Worm (Caenorhabditis elegans) whole organism, early embryonic: ENCODE measurements around the gene Y105C5A.1.
"Not testable (repeated sequence)": the region's sequence is repeated elsewhere in the genome, so short reads cannot be mapped to it uniquely, and the experiment has no call there.

ENCODE experiments used
- B0310.2 ChIP-seq: sonication (generic microtip); optimal IDR thresholded peaks from 2 replicates; lab custom pipeline; 2016; ENCODE audit warnings: mild to moderate bottlenecking, missing genetic modification characterization, missing compliant biosample characterization
- F13C5.2 ChIP-seq: sonication (generic microtip); optimal IDR thresholded peaks from 2 replicates; lab custom pipeline; 2017; ENCODE audit warnings: mild to moderate bottlenecking, missing genetic modification characterization, inconsistent platforms, missing compliant biosample characterization
- aly-1 ChIP-seq: sonication (generic microtip); optimal IDR thresholded peaks from 2 replicates; lab custom pipeline; 2016; ENCODE audit warnings: missing genetic modification characterization, missing compliant biosample characterization
- ama-1 ChIP-seq: fragments of 150-350 bp; optimal IDR thresholded peaks from 2 replicates; lab custom pipeline; 2014
- ceh-13 ChIP-seq: fragments of 200-800 bp; sonication (Bioruptor generic); optimal IDR thresholded peaks from 2 replicates; lab custom pipeline; 2018; ENCODE audit warnings: mild to moderate bottlenecking, missing genetic modification characterization, missing compliant biosample characterization
- ceh-36 ChIP-seq: sonication (generic microtip); optimal IDR thresholded peaks from 2 replicates; lab custom pipeline; 2016; ENCODE audit warnings: missing genetic modification characterization, inconsistent platforms, missing compliant biosample characterization
- ets-7 ChIP-seq: sonication (generic microtip); optimal IDR thresholded peaks from 2 replicates; lab custom pipeline; 2016; ENCODE audit warnings: missing genotype, missing genetic modification characterization, missing compliant biosample characterization
- flt-1 ChIP-seq: fragments of 200-800 bp; sonication (Bioruptor generic); IDR thresholded peaks from 2 replicates; pipeline ENCODE4 v1.3.6; 2022; ENCODE audit warnings: missing genetic modification characterization, missing compliant biosample characterization
- hmbx-1 ChIP-seq: sonication (generic microtip); optimal IDR thresholded peaks from 2 replicates; lab custom pipeline; 2016; ENCODE audit warnings: mild to moderate bottlenecking, missing genetic modification characterization, missing compliant biosample characterization
- hmg-4 ChIP-seq: fragments of 200-800 bp; sonication (Bioruptor generic); optimal IDR thresholded peaks from 2 replicates; lab custom pipeline; 2018; ENCODE audit warnings: mild to moderate bottlenecking, missing genetic modification characterization, missing compliant biosample characterization
- hnd-1 ChIP-seq: sonication (generic microtip); optimal IDR thresholded peaks from 2 replicates; lab custom pipeline; 2016; ENCODE audit warnings: missing genetic modification characterization, missing compliant biosample characterization
- pes-1 ChIP-seq: fragments of 200-800 bp; sonication (Bioruptor generic); IDR thresholded peaks from 2 replicates; pipeline ENCODE4 v1.3.6; 2022; ENCODE audit warnings: missing genetic modification reagents, missing genetic modification characterization, missing compliant biosample characterization
- scrt-1 ChIP-seq: fragments of 200-800 bp; sonication (Bioruptor generic); IDR thresholded peaks from 2 replicates; pipeline ENCODE4 v1.3.6; 2022; ENCODE audit warnings: missing genetic modification characterization, missing compliant biosample characterization
- sea-1 ChIP-seq: fragments of 200-800 bp; sonication (Bioruptor generic); conservative IDR thresholded peaks from 2 replicates; pipeline ENCODE4 v1.3.6; 2022; ENCODE audit warnings: missing genetic modification characterization, missing compliant biosample characterization
- tbx-11 ChIP-seq: fragments of 200-800 bp; sonication (Bioruptor generic); IDR thresholded peaks from 2 replicates; pipeline ENCODE4 v1.3.6; 2022; ENCODE audit warnings: missing genetic modification characterization, missing compliant biosample characterization
- tbx-37 ChIP-seq: fragments of 200-800 bp; sonication (Bioruptor generic); conservative IDR thresholded peaks from 2 replicates; pipeline ENCODE4 v1.3.6; 2022; ENCODE audit warnings: missing genetic modification reagents, missing genetic modification characterization, missing compliant biosample characterization
- tra-4 ChIP-seq: sonication (generic microtip); optimal IDR thresholded peaks from 2 replicates; lab custom pipeline; 2017; ENCODE audit warnings: missing genetic modification characterization, missing compliant biosample characterization

The Y105C5A.1 gene

DNA sequence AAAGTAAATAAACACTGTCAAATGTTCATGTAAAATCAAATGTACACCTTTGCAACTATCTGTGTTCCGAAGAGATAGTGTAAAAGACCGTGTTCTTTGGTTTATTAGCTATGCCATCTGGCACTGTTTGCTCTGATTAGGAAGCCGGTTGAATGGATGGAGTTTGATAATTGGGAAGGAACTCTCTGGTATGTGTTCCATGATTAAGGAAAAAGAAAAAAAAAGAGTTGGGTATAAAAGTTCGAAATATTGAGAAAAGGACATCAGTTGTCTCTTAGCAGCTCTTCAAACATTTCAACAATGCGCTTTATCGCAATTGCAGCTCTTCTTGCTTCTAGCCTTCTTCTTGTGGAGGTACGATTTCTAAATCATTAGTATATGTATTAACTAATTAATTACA is 26.2 kb upstream of the Y105C5A.1 start, which contains the start of gene abu-5:
Gene abu-5, plus strand, starts transcription at position 301 of the 400 bp plus-strand sequence.
- TF ChIP-seq aly-1 (tag; lab: Kevin White, UChicago); pes-1 (GFP tag; lab: Robert Waterston, UW); ceh-36 (tag; lab: Kevin White, UChicago): not testable (repeated sequence)

DNA sequence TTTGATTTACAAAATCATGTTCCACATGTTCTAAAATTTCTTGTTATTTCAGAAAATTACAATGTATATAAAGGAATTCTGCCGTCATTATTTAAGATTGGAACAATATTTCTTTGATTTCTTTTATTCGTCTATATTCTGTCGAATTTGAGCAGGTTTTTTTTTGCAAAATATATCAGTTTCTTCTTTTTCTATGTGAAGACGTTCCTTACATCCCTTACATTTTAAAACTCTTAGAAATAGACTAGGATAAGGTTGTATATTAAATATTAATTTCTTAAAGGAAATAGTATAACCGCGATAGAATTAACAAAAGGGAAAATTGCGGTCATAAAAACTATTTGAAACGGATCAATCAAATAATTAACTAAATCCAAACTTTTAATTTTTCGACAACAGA is 24.7 kb upstream of the Y105C5A.1 start:
- TF ChIP-seq tbx-37 (GFP tag; lab: Robert Waterston, UW) (no peak), tra-4 (no peak), ceh-13 (GFP tag; lab: Kevin White, UChicago) (no peak), pes-1 (GFP tag; lab: Robert Waterston, UW) (no peak), hmbx-1 (tag; lab: Kevin White, UChicago) (no peak), B0310.2 (no peak), flt-1 (GFP tag; lab: Robert Waterston, UW) (no peak), F13C5.2 (tag; lab: Kevin White, UChicago) (no peak)

DNA sequence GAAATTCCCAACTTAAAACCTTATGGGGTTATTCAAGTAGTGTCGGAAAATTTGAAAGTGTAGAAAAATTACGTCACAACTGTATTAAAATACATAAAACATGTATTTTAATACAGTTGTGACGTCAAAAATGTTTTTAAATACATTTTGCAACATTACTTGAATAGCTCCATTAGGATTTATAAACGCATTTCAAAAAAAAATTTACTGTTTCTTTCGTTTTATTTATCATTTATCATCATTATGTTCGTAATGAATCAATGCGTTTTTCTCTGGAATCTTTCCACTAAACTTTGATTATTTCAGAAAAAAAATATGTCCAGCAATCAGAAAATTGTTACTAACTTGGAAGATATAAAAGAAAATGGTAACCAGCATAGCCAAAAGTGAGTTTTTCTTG is 19.4 kb upstream of the Y105C5A.1 start, which contains the start of gene Y105C5A.508:
Gene Y105C5A.508, plus strand, starts transcription at position 301 of the 400 bp plus-strand sequence.
- TF ChIP-seq aly-1 (tag; lab: Kevin White, UChicago) (no peak), scrt-1 (no peak), F13C5.2 (tag; lab: Kevin White, UChicago) (no peak), ceh-36 (tag; lab: Kevin White, UChicago) (no peak), hnd-1 (no peak), flt-1 (GFP tag; lab: Robert Waterston, UW) (no peak), B0310.2 (no peak), sea-1 (GFP tag; lab: Robert Waterston, UW) (no peak), tbx-11 (GFP tag; lab: Robert Waterston, UW) (no peak)

DNA sequence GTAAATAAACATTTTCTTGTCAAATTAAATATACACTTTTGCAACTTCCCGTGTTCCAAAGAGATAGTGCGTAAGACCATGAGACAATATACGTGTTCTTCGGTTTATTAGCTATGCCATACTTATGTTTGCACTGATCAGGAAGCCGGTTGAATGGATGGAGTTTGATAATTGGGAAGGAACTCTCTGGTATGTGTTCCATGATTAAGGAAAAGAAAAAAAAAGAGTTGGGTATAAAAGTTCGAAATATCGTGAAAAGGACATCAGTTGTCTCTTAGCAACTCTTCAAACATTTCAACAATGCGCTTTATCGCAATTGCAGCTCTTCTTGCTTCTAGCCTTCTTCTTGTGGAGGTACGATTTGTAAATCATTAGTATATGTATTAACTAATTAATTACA is 14.6 kb upstream of the Y105C5A.1 start, which contains the start of gene pqn-76:
Gene pqn-76, plus strand, starts transcription at position 301 of the 400 bp plus-strand sequence.
- not testable (repeated sequence) for TF ChIP-seq F13C5.2 (tag; lab: Kevin White, UChicago); hmbx-1 (tag; lab: Kevin White, UChicago); sea-1 (GFP tag; lab: Robert Waterston, UW)

DNA sequence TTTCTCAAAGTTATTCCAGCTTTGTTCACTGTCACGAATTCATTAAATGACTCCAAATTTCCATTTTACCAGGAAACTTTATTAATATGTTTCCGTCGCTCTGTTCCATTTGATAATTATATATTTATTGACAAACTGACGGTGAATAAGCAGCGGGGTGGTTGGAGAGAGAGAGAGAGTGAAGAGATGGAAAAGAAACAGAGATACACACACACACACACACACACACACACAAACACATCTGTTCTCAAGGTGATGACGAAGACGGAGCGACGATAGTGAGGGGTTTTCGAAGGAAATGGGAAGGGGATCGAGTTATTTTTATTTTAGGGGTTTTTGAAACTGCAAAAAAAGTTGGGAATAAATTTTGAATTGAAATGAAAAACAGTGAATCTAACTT is 9.6 kb upstream of the Y105C5A.1 start:
- TF ChIP-seq ceh-13 (GFP tag; lab: Kevin White, UChicago) (no peak), hmg-4 (GFP tag; lab: Kevin White, UChicago) (no peak), aly-1 (tag; lab: Kevin White, UChicago) (no peak), ceh-36 (tag; lab: Kevin White, UChicago) (no peak), tra-4 (no peak), flt-1 (GFP tag; lab: Robert Waterston, UW) (no peak), B0310.2 (no peak), hmbx-1 (tag; lab: Kevin White, UChicago) (no peak), pes-1 (GFP tag; lab: Robert Waterston, UW) (no peak), scrt-1 (no peak), ama-1 (lab: Kevin White, UChicago) (no peak), sea-1 (GFP tag; lab: Robert Waterston, UW) (no peak), F13C5.2 (tag; lab: Kevin White, UChicago) (no peak)

DNA sequence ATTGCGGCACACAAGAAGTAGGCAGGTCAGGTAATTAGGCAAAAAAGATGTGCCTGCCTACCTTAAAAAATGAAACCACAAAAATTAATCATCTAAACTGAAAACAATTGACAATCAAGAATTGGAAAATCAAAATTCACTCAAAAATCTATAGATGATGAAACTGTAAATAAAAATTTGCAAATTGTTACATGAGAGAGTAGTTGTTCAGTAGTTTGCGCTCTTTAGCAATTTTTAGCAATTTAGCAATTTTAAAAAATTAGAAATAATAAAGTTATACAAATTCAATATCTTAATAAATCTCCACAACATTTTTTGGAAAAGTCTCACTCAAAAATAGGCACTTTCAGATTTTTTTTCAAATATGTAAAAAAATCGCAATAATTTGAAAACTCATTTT is 7.9 kb upstream of the Y105C5A.1 start:
- TF ChIP-seq flt-1 (GFP tag; lab: Robert Waterston, UW): no peak
- TF ChIP-seq ama-1 (lab: Kevin White, UChicago): no peak
- TF ChIP-seq ets-7: no peak
- TF ChIP-seq pes-1 (GFP tag; lab: Robert Waterston, UW): no peak
- TF ChIP-seq hmg-4 (GFP tag; lab: Kevin White, UChicago): no peak

DNA sequence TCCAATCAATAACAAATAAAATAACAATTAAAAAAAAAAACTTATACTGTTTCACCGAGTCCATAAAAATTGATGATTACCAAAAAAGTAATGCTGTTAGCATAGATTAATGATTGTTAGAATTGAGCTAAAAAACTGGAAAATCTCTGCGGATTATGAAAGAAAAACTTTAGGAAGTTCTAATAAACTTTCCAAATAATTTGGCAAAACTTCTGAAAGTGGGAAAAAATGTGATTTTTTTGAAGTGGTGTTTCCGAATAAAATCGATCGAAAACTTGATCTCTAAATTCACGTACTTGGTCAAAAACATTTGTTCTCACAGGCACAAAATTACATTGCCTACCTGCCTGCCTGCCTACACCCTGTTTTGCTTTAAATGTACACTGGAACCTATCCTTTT is 7.4 kb upstream of the Y105C5A.1 start:
- TF ChIP-seq aly-1 (tag; lab: Kevin White, UChicago): no peak

DNA sequence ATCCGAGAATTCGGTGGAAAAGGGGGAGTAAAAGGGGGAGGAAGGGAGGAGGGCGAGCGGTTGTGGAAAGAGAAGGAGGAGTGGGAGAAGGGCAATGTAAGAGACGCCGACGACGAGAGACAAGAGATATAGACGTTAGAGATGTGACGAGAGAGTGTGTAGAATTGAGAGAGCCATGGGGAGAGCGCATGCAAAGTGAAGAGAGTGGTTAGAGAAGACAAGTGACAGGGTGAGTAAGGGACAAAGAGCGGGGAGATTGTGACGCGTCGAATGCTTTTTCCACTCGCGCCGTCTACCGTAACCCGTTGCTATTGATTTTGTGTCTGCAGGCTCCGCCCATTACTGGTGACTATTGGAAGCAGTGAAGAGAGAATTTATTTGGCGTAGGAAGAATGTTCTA is 6.5 kb upstream of the Y105C5A.1 start:
- no peak for TF ChIP-seq tra-4
- TF ChIP-seq aly-1 (tag; lab: Kevin White, UChicago): no peak
- TF ChIP-seq F13C5.2 (tag; lab: Kevin White, UChicago): peak; percentile 48

DNA sequence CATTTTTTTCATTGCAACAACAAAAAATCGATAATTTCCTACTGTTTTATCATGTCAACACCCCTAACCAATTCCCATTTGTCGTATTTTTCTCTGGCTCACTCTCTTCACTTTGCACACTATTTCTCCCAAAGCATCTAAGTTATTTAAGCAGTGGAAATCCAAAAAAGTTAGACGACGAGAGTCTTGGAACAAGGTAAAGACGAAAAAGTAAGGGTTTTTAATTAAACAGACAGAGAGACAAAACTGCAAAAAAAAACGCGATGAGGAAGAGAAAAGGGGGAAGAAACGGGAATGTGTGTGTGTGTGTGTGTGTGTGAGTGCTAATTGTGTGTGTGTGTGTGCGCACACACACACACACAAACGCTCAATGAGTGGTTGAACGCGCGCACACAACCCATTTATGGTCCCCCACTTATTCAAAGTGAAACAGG is 3.0 kb downstream of the Y105C5A.1 start:
- TF ChIP-seq B0310.2 (no peak), flt-1 (GFP tag; lab: Robert Waterston, UW) (no peak), scrt-1 (no peak), F13C5.2 (tag; lab: Kevin White, UChicago) (peak; percentile 61), aly-1 (tag; lab: Kevin White, UChicago) (no peak), ets-7 (no peak), ceh-13 (GFP tag; lab: Kevin White, UChicago) (no peak), hmg-4 (GFP tag; lab: Kevin White, UChicago) (no peak), ama-1 (lab: Kevin White, UChicago) (no peak), pes-1 (GFP tag; lab: Robert Waterston, UW) (0 out of 2 replicates have a peak, but pooled peaks have one; percentile 51), ceh-36 (tag; lab: Kevin White, UChicago) (no peak)
